Worm (Caenorhabditis elegans) whole organism, late embryonic: ENCODE results near the gene F53H2.1.

Experiments
- fax-1 ChIP-seq: sonication (generic microtip); optimal IDR thresholded peaks from 2 replicates; lab custom pipeline; 2016; ENCODE audit warnings: missing genotype, missing genetic modification characterization, missing compliant biosample characterization
- gmeb-2 ChIP-seq: sonication (generic microtip); optimal IDR thresholded peaks from 2 replicates; lab custom pipeline; 2016; ENCODE audit warnings: missing genetic modification characterization, inconsistent platforms, missing compliant biosample characterization
- ttx-3 ChIP-seq: sonication (generic microtip); optimal IDR thresholded peaks from 2 replicates; lab custom pipeline; 2016; ENCODE audit warnings: missing genetic modification reagents, missing genetic modification characterization, missing compliant biosample characterization

DNA sequence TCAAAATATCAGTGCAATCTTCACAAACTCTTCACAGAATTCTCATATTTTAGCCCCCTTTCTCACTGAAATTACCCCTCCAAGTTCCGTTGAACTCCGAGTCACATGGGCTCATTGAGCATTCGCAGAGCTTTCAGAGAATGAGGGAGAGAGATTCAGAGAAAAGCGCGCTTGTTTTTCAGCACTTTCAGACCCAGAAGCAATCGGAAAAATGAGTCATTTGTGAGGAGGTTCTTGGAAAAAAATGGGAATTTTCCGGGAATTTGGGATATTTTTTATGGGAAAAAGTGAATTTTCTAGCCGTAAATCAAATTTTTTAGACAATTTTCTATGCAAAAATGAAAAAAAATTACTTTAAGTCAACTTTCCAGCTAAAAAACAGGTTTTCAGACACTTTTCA lies 15.3 kb downstream of the F53H2.1 start:
- TF ChIP-seq fax-1 (tag; lab: Kevin White, UChicago) (no peak), ttx-3 (tag; lab: Kevin White, UChicago) (no peak), gmeb-2 (tag; lab: Kevin White, UChicago) (no peak)
